Worm (Caenorhabditis elegans) whole organism, mixed stage, embryonic: ENCODE results near the gene mmcm-1.

Experiments used
- cnd-1 ChIP-seq: fragments of 200-800 bp; sonication (Bioruptor generic); optimal IDR thresholded peaks from 2 replicates; lab custom pipeline; 2018; ENCODE audit warnings: mild to moderate bottlenecking, missing genetic modification characterization, missing compliant biosample characterization
- elt-1 ChIP-seq: sonication (generic microtip); optimal IDR thresholded peaks from 2 replicates; lab custom pipeline; 2017; ENCODE audit warnings: missing genetic modification characterization, mild to moderate bottlenecking, missing compliant biosample characterization, antibody characterized with exemption, moderate library complexity, borderline replicate concordance; ENCODE audit not compliant: insufficient read depth
- elt-3 ChIP-seq: fragments of 150-350 bp; optimal IDR thresholded peaks from 2 replicates; lab custom pipeline; 2014; ENCODE audit warnings: missing biosample characterization, missing genetic modification characterization
- hlh-1 ChIP-seq: fragments of 150-350 bp; optimal IDR thresholded peaks from 2 replicates; lab custom pipeline; 2014; ENCODE audit warnings: missing biosample characterization, missing genetic modification reagents, missing genetic modification characterization
- nhr-12 ChIP-seq: fragments of 150-350 bp; optimal IDR thresholded peaks from 2 replicates; lab custom pipeline; 2014; ENCODE audit warnings: missing biosample characterization, missing genetic modification characterization
- nhr-76 ChIP-seq: sonication (generic microtip); optimal IDR thresholded peaks from 2 replicates; lab custom pipeline; 2017; ENCODE audit warnings: missing biosample characterization, missing genetic modification characterization
- pha-4 ChIP-seq: fragments of 150-350 bp; optimal IDR thresholded peaks from 2 replicates; lab custom pipeline; 2018; ENCODE audit warnings: missing biosample characterization, missing genetic modification reagents, missing genetic modification characterization
- tbx-8 ChIP-seq: fragments of 200-800 bp; sonication (Bioruptor generic); optimal IDR thresholded peaks from 2 replicates; lab custom pipeline; 2018; ENCODE audit warnings: mild to moderate bottlenecking, missing genetic modification characterization, moderate library complexity, missing compliant biosample characterization
- unc-39 ChIP-seq: fragments of 150-350 bp; optimal IDR thresholded peaks from 2 replicates; lab custom pipeline; 2014; ENCODE audit warnings: missing biosample characterization, missing genetic modification characterization

ce11 chrIII:3867937-3868929 is 39.3 kb downstream of the mmcm-1 start:
- TF ChIP-seq hlh-1 (tag; lab: Kevin White, UChicago) = no peak
- no peak for TF ChIP-seq elt-3 (tag; lab: Kevin White, UChicago)
- no peak for TF ChIP-seq pha-4 (tag; lab: Kevin White, UChicago)
- no peak for TF ChIP-seq unc-39
- no peak for TF ChIP-seq nhr-76 (tag; lab: Kevin White, UChicago)
- TF ChIP-seq nhr-12 = no peak
- no peak for TF ChIP-seq elt-1 (tag; lab: Kevin White, UChicago)
- no peak for TF ChIP-seq cnd-1 (tag; lab: Kevin White, UChicago)
- no peak for TF ChIP-seq tbx-8 (GFP tag; lab: Kevin White, UChicago)
